Worm (Caenorhabditis elegans) whole organism, L4 larva: Measurements from ENCODE around the gene cal-3.

Experiments
- ZK546.5 ChIP-seq, 2 experiments: sonication (generic microtip); optimal IDR thresholded peaks; 2 replicates each; lab custom pipeline; 2017; ENCODE audit warnings: missing biosample characterization in 2 of 2, missing genetic modification characterization in 2 of 2
- dve-1 ChIP-seq: sonication (generic microtip); optimal IDR thresholded peaks from 2 replicates; lab custom pipeline; 2017; ENCODE audit warnings: antibody characterized with exemption, mild to moderate bottlenecking, missing genetic modification characterization, missing compliant biosample characterization; ENCODE audit not compliant: insufficient read depth
- egl-27 ChIP-seq: sonication (generic microtip); optimal IDR thresholded peaks from 3 replicates; lab custom pipeline; 2017; ENCODE audit warnings: missing biosample characterization, missing genetic modification reagents, missing genetic modification characterization
- mep-1 ChIP-seq: fragments of 150-350 bp; sonication (generic microtip); optimal IDR thresholded peaks from 3 replicates; lab custom pipeline; 2014; ENCODE audit warnings: missing biosample characterization, missing genetic modification characterization
- mxl-2 ChIP-seq: fragments of 200-800 bp; sonication (Bioruptor generic); conservative IDR thresholded peaks from 2 replicates; pipeline ENCODE4 v1.3.6; 2022; ENCODE audit warnings: missing genetic modification reagents, missing genetic modification characterization, missing compliant biosample characterization
- unc-39 ChIP-seq: sonication (generic microtip); optimal IDR thresholded peaks from 2 replicates; lab custom pipeline; 2017; ENCODE audit warnings: missing biosample characterization, missing genetic modification characterization

ce11 chrIV:3835065-3835464 is at the start of gene cal-3:
- no peak for TF ChIP-seq ZK546.5 (tag; optimal IDR thresholded peaks at IDR 0.05; lab: Kevin White, UChicago)
- TF ChIP-seq mxl-2 (GFP tag; lab: Robert Waterston, UW): no peak
- TF ChIP-seq mep-1: no peak
- TF ChIP-seq dve-1 (tag; lab: Kevin White, UChicago): no peak
- no peak for TF ChIP-seq unc-39
- TF ChIP-seq egl-27: no peak
